Worm (Caenorhabditis elegans) whole organism, mixed stage, embryonic: ENCODE data around the gene T12A7.2.

Source experiments
- bed-3 ChIP-seq: fragments of 200-800 bp; sonication (Bioruptor generic); optimal IDR thresholded peaks from 3 replicates; lab custom pipeline; 2018; ENCODE audit warnings: mild to moderate bottlenecking, missing genetic modification characterization, moderate library complexity, missing compliant biosample characterization
- blmp-1 ChIP-seq: fragments of 150-350 bp; optimal IDR thresholded peaks from 2 replicates; lab custom pipeline; 2014; ENCODE audit warnings: missing biosample characterization, missing genetic modification characterization
- ceh-39 ChIP-seq: fragments of 150-350 bp; optimal IDR thresholded peaks from 2 replicates; lab custom pipeline; 2014; ENCODE audit warnings: missing biosample characterization, missing genetic modification characterization
- ceh-83 ChIP-seq: fragments of 200-800 bp; sonication (Bioruptor generic); optimal IDR thresholded peaks from 2 replicates; lab custom pipeline; 2018; ENCODE audit warnings: mild to moderate bottlenecking, missing genetic modification characterization, missing compliant biosample characterization
- ces-1 ChIP-seq: fragments of 150-350 bp; optimal IDR thresholded peaks from 2 replicates; lab custom pipeline; 2014; ENCODE audit warnings: missing biosample characterization, missing genetic modification reagents, missing genetic modification characterization
- cnd-1 ChIP-seq: fragments of 200-800 bp; sonication (Bioruptor generic); optimal IDR thresholded peaks from 2 replicates; lab custom pipeline; 2018; ENCODE audit warnings: mild to moderate bottlenecking, missing genetic modification characterization, missing compliant biosample characterization
- elt-1 ChIP-seq: sonication (generic microtip); optimal IDR thresholded peaks from 2 replicates; lab custom pipeline; 2017; ENCODE audit warnings: missing genetic modification characterization, mild to moderate bottlenecking, missing compliant biosample characterization, antibody characterized with exemption, moderate library complexity, borderline replicate concordance; ENCODE audit not compliant: insufficient read depth
- elt-3 ChIP-seq: fragments of 150-350 bp; optimal IDR thresholded peaks from 2 replicates; lab custom pipeline; 2014; ENCODE audit warnings: missing biosample characterization, missing genetic modification characterization
- flh-1 ChIP-seq: fragments of 200-800 bp; sonication (Bioruptor generic); optimal IDR thresholded peaks from 2 replicates; lab custom pipeline; 2018; ENCODE audit warnings: mild to moderate bottlenecking, missing genetic modification characterization, moderate library complexity, missing compliant biosample characterization
- hlh-1 ChIP-seq: fragments of 150-350 bp; optimal IDR thresholded peaks from 2 replicates; lab custom pipeline; 2014; ENCODE audit warnings: missing biosample characterization, missing genetic modification reagents, missing genetic modification characterization
- lin-13 ChIP-seq: fragments of 150-350 bp; optimal IDR thresholded peaks from 2 replicates; lab custom pipeline; 2014; ENCODE audit warnings: missing biosample characterization, missing genetic modification characterization
- lin-32 ChIP-seq: fragments of 200-800 bp; sonication (Bioruptor generic); optimal IDR thresholded peaks from 2 replicates; lab custom pipeline; 2018; ENCODE audit warnings: mild to moderate bottlenecking, missing genetic modification characterization, missing compliant biosample characterization
- mab-5 ChIP-seq: fragments of 150-350 bp; optimal IDR thresholded peaks from 2 replicates; lab custom pipeline; 2014; ENCODE audit warnings: missing biosample characterization, missing genetic modification characterization
- mep-1 ChIP-seq: fragments of 150-350 bp; optimal IDR thresholded peaks from 2 replicates; lab custom pipeline; 2017; ENCODE audit warnings: missing biosample characterization, missing genetic modification reagents, missing genetic modification characterization, inconsistent platforms
- mls-2 ChIP-seq: sonication (generic microtip); optimal IDR thresholded peaks from 2 replicates; lab custom pipeline; 2016; ENCODE audit warnings: mild to moderate bottlenecking, missing genetic modification characterization, moderate library complexity, missing compliant biosample characterization
- nhr-2 ChIP-seq: fragments of 150-350 bp; optimal IDR thresholded peaks from 2 replicates; lab custom pipeline; 2014; ENCODE audit warnings: missing biosample characterization, missing genetic modification characterization
- nhr-28 ChIP-seq: fragments of 150-350 bp; optimal IDR thresholded peaks from 2 replicates; lab custom pipeline; 2014; ENCODE audit warnings: missing biosample characterization, missing genetic modification characterization
- pha-4 ChIP-seq: fragments of 150-350 bp; optimal IDR thresholded peaks from 2 replicates; lab custom pipeline; 2018; ENCODE audit warnings: missing biosample characterization, missing genetic modification reagents, missing genetic modification characterization
- sem-2 ChIP-seq: fragments of 200-800 bp; sonication (Bioruptor generic); optimal IDR thresholded peaks from 2 replicates; lab custom pipeline; 2018; ENCODE audit warnings: mild to moderate bottlenecking, missing genetic modification characterization, missing compliant biosample characterization
- snpc-4 ChIP-seq: fragments of 150-350 bp; optimal IDR thresholded peaks from 2 replicates; lab custom pipeline; 2014; ENCODE audit warnings: missing biosample characterization, missing genetic modification characterization
- sptf-1 ChIP-seq: sonication (generic microtip); optimal IDR thresholded peaks from 2 replicates; lab custom pipeline; 2017; ENCODE audit warnings: mild to moderate bottlenecking, missing genetic modification characterization, moderate library complexity, missing compliant biosample characterization
- unc-120 ChIP-seq: sonication (generic microtip); optimal IDR thresholded peaks from 2 replicates; lab custom pipeline; 2017; ENCODE audit warnings: missing genetic modification characterization, missing compliant biosample characterization; ENCODE audit not compliant: poor library complexity, severe bottlenecking
- unc-39 ChIP-seq: fragments of 150-350 bp; optimal IDR thresholded peaks from 2 replicates; lab custom pipeline; 2014; ENCODE audit warnings: missing biosample characterization, missing genetic modification characterization
- unc-62 ChIP-seq: fragments of 150-350 bp; optimal IDR thresholded peaks from 2 replicates; lab custom pipeline; 2014; ENCODE audit warnings: missing biosample characterization, missing genetic modification reagents, missing genetic modification characterization
- zip-8 ChIP-seq: fragments of 150-350 bp; optimal IDR thresholded peaks from 2 replicates; lab custom pipeline; 2014; ENCODE audit warnings: missing biosample characterization, missing genetic modification characterization

The T12A7.2 gene

ce11 chrIV:11735025-11735424 lies 25.9 kb downstream of the T12A7.2 start, which contains the start of gene K01A6.6:
TSS of gene K01A6.6 (plus strand) at chrIV:11735325.
- TF ChIP-seq snpc-4 (tag; lab: Kevin White, UChicago) = no peak

- peak; percentile 94 for TF ChIP-seq ces-1 (GFP tag; lab: Kevin White, UChicago)
- no peak for TF ChIP-seq lin-32
- TF ChIP-seq, all 35 proteins: peak for 1
Observed at ce11 chrIV:11723255-11723654, 37.7 kb downstream of the T12A7.2 start.

ce11 chrIV:11721878-11722277 lies 39.0 kb downstream of the T12A7.2 start:
- no peak for TF ChIP-seq nhr-28
- no peak for TF ChIP-seq unc-39
- no peak for TF ChIP-seq elt-1 (tag; lab: Kevin White, UChicago)
- TF ChIP-seq lin-13 = no peak

ce11 chrIV:11718653-11719052 lies 42.3 kb downstream of the T12A7.2 start:
- TF ChIP-seq blmp-1 (peak; percentile 47), ceh-39 (tag; lab: Kevin White, UChicago) (no peak)

ce11 chrIV:11717094-11717876 lies 43.6 kb downstream of the T12A7.2 start:
- peak; percentile 99 for TF ChIP-seq nhr-2 (tag; lab: Kevin White, UChicago)
- TF ChIP-seq ceh-39 (tag; lab: Kevin White, UChicago) = peak; percentile 1
- TF ChIP-seq ces-1 (GFP tag; lab: Kevin White, UChicago) = peak; percentile 98
- TF ChIP-seq zip-8 = peak; percentile 69
- no peak for TF ChIP-seq sptf-1 (tag; lab: Kevin White, UChicago)
- TF ChIP-seq cnd-1 (tag; lab: Kevin White, UChicago) = peak; percentile 34
- TF ChIP-seq hlh-1 (tag; lab: Kevin White, UChicago) = no peak
- TF ChIP-seq mls-2 (tag; lab: Kevin White, UChicago) = peak; percentile 30

- TF ChIP-seq elt-3 (tag; lab: Kevin White, UChicago) (no peak), hlh-1 (tag; lab: Kevin White, UChicago) (peak; percentile 14)
Observed at ce11 chrIV:11716414-11716813, 44.5 kb downstream of the T12A7.2 start.

- TF ChIP-seq ceh-83 (GFP tag; lab: Kevin White, UChicago) (no peak), sptf-1 (tag; lab: Kevin White, UChicago) (no peak), ces-1 (GFP tag; lab: Kevin White, UChicago) (no peak), flh-1 (no peak), hlh-1 (tag; lab: Kevin White, UChicago) (no peak), sem-2 (GFP tag; lab: Kevin White, UChicago) (no peak), mep-1 (tag; lab: Kevin White, UChicago) (no peak), cnd-1 (tag; lab: Kevin White, UChicago) (no peak), unc-120 (no peak), blmp-1 (no peak), snpc-4 (tag; lab: Kevin White, UChicago) (no peak), pha-4 (tag; lab: Kevin White, UChicago) (no peak), bed-3 (GFP tag; lab: Kevin White, UChicago) (no peak), zip-8 (no peak), nhr-28 (no peak), ceh-39 (tag; lab: Kevin White, UChicago) (no peak)
Observed at ce11 chrIV:11714739-11715138, 46.2 kb downstream of the T12A7.2 start, which contains the start of gene magi-1. TSS of gene magi-1 (plus strand) at chrIV:11715039.

ce11 chrIV:11713289-11713688 lies 47.6 kb downstream of the T12A7.2 start:
- no peak for TF ChIP-seq elt-3 (tag; lab: Kevin White, UChicago)
- TF ChIP-seq lin-13 = no peak
- no peak for TF ChIP-seq mab-5 (tag; lab: Kevin White, UChicago)
- no peak for TF ChIP-seq unc-62 (GFP tag; lab: Kevin White, UChicago)
- TF ChIP-seq mep-1 (tag; lab: Kevin White, UChicago) = no peak
- peak; percentile 42 for TF ChIP-seq hlh-1 (tag; lab: Kevin White, UChicago)
